Worm (Caenorhabditis elegans): ENCODE results near the gene abu-4.

DNA sequence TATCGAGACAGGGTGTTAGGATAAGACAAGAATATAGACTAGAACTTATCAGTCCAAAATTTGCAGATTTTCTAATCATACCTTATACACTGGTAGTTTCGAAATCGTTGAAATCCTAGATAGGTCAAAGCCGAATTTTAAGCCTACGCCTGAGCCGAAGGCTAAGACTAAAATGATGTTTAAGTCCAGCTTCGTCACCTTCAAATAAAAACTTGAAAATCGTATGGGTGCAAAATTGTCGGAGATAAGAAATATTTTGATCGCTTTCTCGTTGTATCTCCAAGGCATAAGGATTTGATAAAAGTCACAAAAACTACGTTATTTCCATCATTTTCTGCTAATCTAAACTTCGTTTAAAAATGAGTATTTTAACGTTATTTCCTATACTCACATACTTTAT, 14.0 kb upstream of the abu-4 start, which contains the start of gene F41B5.12:
- TF ChIP-seq sptf-1 (tag; optimal IDR thresholded peaks at IDR 0.05) = no peak
- TF ChIP-seq blmp-1 (tag; optimal IDR thresholded peaks at IDR 0.05) = no peak
- no peak for TF ChIP-seq lsy-2 (tag; optimal IDR thresholded peaks at IDR 0.05)
- no peak for TF ChIP-seq snpc-4 (tag; optimal IDR thresholded peaks at IDR 0.05)
- no peak for TF ChIP-seq flh-1 (GFP tag; optimal IDR thresholded peaks at IDR 0.05)
- TF ChIP-seq sem-2 (GFP tag; optimal IDR thresholded peaks at IDR 0.05) = no peak
- no peak for TF ChIP-seq unc-39 (tag; optimal IDR thresholded peaks at IDR 0.05)
- TF ChIP-seq lin-13 (tag; optimal IDR thresholded peaks at IDR 0.05) = no peak
